Worm (Caenorhabditis elegans) whole organism, young adult: ENCODE measurements around the gene Y46B2A.4.
A peak's percentile ranks its signal among the peaks of the same experiment; 100 is the strongest.

ENCODE experiments used
- B0336.3 ChIP-seq: fragments of 200-800 bp; sonication (Bioruptor generic); IDR thresholded peaks from 2 replicates; pipeline ENCODE4 v1.3.6; 2022; ENCODE audit warnings: missing genetic modification characterization, missing compliant biosample characterization
- C06A6.2 ChIP-seq: fragments of 200-800 bp; sonication (Bioruptor generic); conservative IDR thresholded peaks from 2 replicates; pipeline ENCODE4 v1.3.6; 2022; ENCODE audit warnings: missing genetic modification characterization, missing compliant biosample characterization
- F23B12.7 ChIP-seq: sonication (generic microtip); optimal IDR thresholded peaks from 2 replicates; lab custom pipeline; 2017; ENCODE audit warnings: missing genetic modification characterization, mild to moderate bottlenecking, missing compliant biosample characterization, antibody characterized with exemption, moderate library complexity; ENCODE audit not compliant: insufficient read depth
- F37B4.10 ChIP-seq: fragments of 200-800 bp; sonication (Bioruptor generic); IDR thresholded peaks from 2 replicates; pipeline ENCODE4 v1.3.6; 2022; ENCODE audit warnings: missing genetic modification characterization, missing compliant biosample characterization
- F39B2.1 ChIP-seq: fragments of 200-800 bp; sonication (Bioruptor generic); IDR thresholded peaks from 2 replicates; pipeline ENCODE4 v1.3.6; 2022; ENCODE audit warnings: missing genetic modification reagents, missing genetic modification characterization, missing compliant biosample characterization
- F49E8.2 ChIP-seq: sonication (generic microtip); optimal IDR thresholded peaks from 3 replicates; lab custom pipeline; 2017; ENCODE audit warnings: missing genetic modification characterization, mild to moderate bottlenecking, missing compliant biosample characterization, antibody characterized with exemption, moderate library complexity; ENCODE audit not compliant: insufficient read depth
- K11D2.4 ChIP-seq: fragments of 200-800 bp; sonication (Bioruptor generic); IDR thresholded peaks from 2 replicates; pipeline ENCODE4 v1.3.6; 2022; ENCODE audit warnings: missing genetic modification reagents, missing genetic modification characterization, missing compliant biosample characterization
- K12H6.12 ChIP-seq: fragments of 200-800 bp; sonication (Bioruptor generic); optimal IDR thresholded peaks from 2 replicates; lab custom pipeline; 2018; ENCODE audit warnings: mild to moderate bottlenecking, missing genetic modification characterization, missing compliant biosample characterization
- T07F8.4 ChIP-seq: sonication (generic microtip); optimal IDR thresholded peaks from 2 replicates; lab custom pipeline; 2016; ENCODE audit warnings: mild to moderate bottlenecking, missing genetic modification characterization, moderate library complexity, missing compliant biosample characterization
- T26A5.8 ChIP-seq: sonication (generic microtip); optimal IDR thresholded peaks from 2 replicates; lab custom pipeline; 2016; ENCODE audit warnings: missing genetic modification characterization, missing compliant biosample characterization
- Y56A3A.18 ChIP-seq: fragments of 200-800 bp; sonication (Bioruptor generic); IDR thresholded peaks from 2 replicates; pipeline ENCODE4 v1.3.6; 2022; ENCODE audit warnings: missing genetic modification reagents, missing genetic modification characterization, missing compliant biosample characterization
- aptf-2 ChIP-seq: fragments of 200-800 bp; sonication (Bioruptor generic); conservative IDR thresholded peaks from 2 replicates; pipeline ENCODE4 v1.3.6; 2022; ENCODE audit warnings: missing genetic modification reagents, missing genetic modification characterization, missing compliant biosample characterization
- aptf-3 ChIP-seq: fragments of 200-800 bp; sonication (Bioruptor generic); IDR thresholded peaks from 2 replicates; pipeline ENCODE4 v1.3.6; 2022; ENCODE audit warnings: missing genetic modification characterization, missing compliant biosample characterization
- athp-1 ChIP-seq: sonication (generic microtip); optimal IDR thresholded peaks from 2 replicates; lab custom pipeline; 2017; ENCODE audit warnings: mild to moderate bottlenecking, missing genetic modification characterization, missing compliant biosample characterization
- attf-5 ChIP-seq: fragments of 200-800 bp; sonication (Bioruptor generic); optimal IDR thresholded peaks from 2 replicates; lab custom pipeline; 2018; ENCODE audit warnings: mild to moderate bottlenecking, missing genetic modification characterization, missing compliant biosample characterization
- bed-2 ChIP-seq: fragments of 200-800 bp; sonication (Bioruptor generic); IDR thresholded peaks from 2 replicates; pipeline ENCODE4 v1.3.6; 2022; ENCODE audit warnings: missing genetic modification reagents, missing genetic modification characterization, missing compliant biosample characterization
- ccch-3 ChIP-seq: fragments of 200-800 bp; sonication (Bioruptor generic); optimal IDR thresholded peaks from 2 replicates; lab custom pipeline; 2018; ENCODE audit warnings: mild to moderate bottlenecking, missing genetic modification characterization, missing compliant biosample characterization
- ceh-27 ChIP-seq: fragments of 200-800 bp; sonication (Bioruptor generic); optimal IDR thresholded peaks from 2 replicates; lab custom pipeline; 2018; ENCODE audit warnings: mild to moderate bottlenecking, missing genetic modification characterization, moderate library complexity, missing compliant biosample characterization
- chd-7 ChIP-seq: sonication (generic microtip); optimal IDR thresholded peaks from 2 replicates; lab custom pipeline; 2016; ENCODE audit warnings: mild to moderate bottlenecking, missing genetic modification characterization, moderate library complexity, missing compliant biosample characterization
- dox-1 ChIP-seq: fragments of 200-800 bp; sonication (Bioruptor generic); IDR thresholded peaks from 2 replicates; pipeline ENCODE4 v1.3.6; 2022; ENCODE audit warnings: missing genetic modification reagents, missing genetic modification characterization, missing compliant biosample characterization
- dpl-1 ChIP-seq: fragments of 150-350 bp; optimal IDR thresholded peaks from 2 replicates; lab custom pipeline; 2014; ENCODE audit warnings: missing biosample characterization, missing genetic modification reagents, missing genetic modification characterization
- egl-44 ChIP-seq: fragments of 200-800 bp; sonication (Bioruptor generic); IDR thresholded peaks from 2 replicates; pipeline ENCODE4 v1.3.6; 2022; ENCODE audit warnings: missing genetic modification reagents, missing genetic modification characterization, missing compliant biosample characterization
- ekl-4 ChIP-seq: fragments of 200-800 bp; sonication (Bioruptor generic); IDR thresholded peaks from 2 replicates; pipeline ENCODE4 v1.3.6; 2022; ENCODE audit warnings: missing genetic modification reagents, missing genetic modification characterization, missing compliant biosample characterization
- hmg-1.2 ChIP-seq: fragments of 200-800 bp; sonication (Bioruptor generic); IDR thresholded peaks from 2 replicates; pipeline ENCODE4 v1.3.6; 2022; ENCODE audit warnings: missing genetic modification reagents, missing genetic modification characterization, missing compliant biosample characterization
- hmg-20 ChIP-seq: fragments of 200-800 bp; sonication (Bioruptor generic); IDR thresholded peaks from 2 replicates; pipeline ENCODE4 v1.3.6; 2022; ENCODE audit warnings: missing genetic modification reagents, missing genetic modification characterization, missing compliant biosample characterization
- let-526 ChIP-seq: fragments of 200-800 bp; sonication (Bioruptor generic); IDR thresholded peaks from 2 replicates; pipeline ENCODE4 v1.3.6; 2022; ENCODE audit warnings: missing genetic modification reagents, missing genetic modification characterization, missing compliant biosample characterization
- lin-26 ChIP-seq: fragments of 200-800 bp; sonication (Bioruptor generic); IDR thresholded peaks from 2 replicates; pipeline ENCODE4 v1.3.6; 2022; ENCODE audit warnings: missing genetic modification reagents, missing genetic modification characterization, missing compliant biosample characterization
- nhr-179 ChIP-seq: sonication (generic microtip); optimal IDR thresholded peaks from 2 replicates; lab custom pipeline; 2016; ENCODE audit warnings: mild to moderate bottlenecking, missing genetic modification characterization, missing compliant biosample characterization
- nhr-27 ChIP-seq: fragments of 200-800 bp; sonication (Bioruptor generic); optimal IDR thresholded peaks from 2 replicates; lab custom pipeline; 2018; ENCODE audit warnings: mild to moderate bottlenecking, missing genetic modification characterization, moderate library complexity, missing compliant biosample characterization
- nhr-90 ChIP-seq: sonication (generic microtip); optimal IDR thresholded peaks from 2 replicates; lab custom pipeline; 2016; ENCODE audit warnings: missing genotype, mild to moderate bottlenecking, missing genetic modification characterization, missing compliant biosample characterization
- rec-8 ChIP-seq, 2 experiments: sonication (generic microtip); optimal IDR thresholded peaks; 2 replicates each; lab custom pipeline; 2016; ENCODE audit warnings: mild to moderate bottlenecking in 2 of 2, missing genetic modification characterization in 2 of 2, missing genetic modification reagents in 2 of 2, missing genotype in 2 of 2, missing biosample characterization in 1 of 2, missing compliant biosample characterization in 1 of 2, moderate library complexity in 1 of 2
- rpc-1 ChIP-seq, 2 experiments: fragments of 150-350 bp in 1 of 2; sonication (generic microtip) in 1 of 2; optimal IDR thresholded peaks; 2 replicates each; lab custom pipeline; 2014 to 2018; ENCODE audit warnings: missing biosample characterization in 1 of 2, missing genetic modification characterization in 1 of 2, missing genetic modification reagents in 1 of 2, missing genotype in 1 of 2
- snpc-1.1 ChIP-seq: sonication (generic microtip); optimal IDR thresholded peaks from 2 replicates; lab custom pipeline; 2017; ENCODE audit warnings: missing genetic modification characterization, mild to moderate bottlenecking, missing compliant biosample characterization, antibody characterized with exemption, moderate library complexity, missing genotype, missing genetic modification reagents; ENCODE audit not compliant: insufficient read depth
- snpc-1.3 ChIP-seq: sonication (generic microtip); optimal IDR thresholded peaks from 2 replicates; lab custom pipeline; 2017; ENCODE audit warnings: missing genetic modification characterization, mild to moderate bottlenecking, missing compliant biosample characterization, antibody characterized with exemption, moderate library complexity, missing genotype, missing genetic modification reagents; ENCODE audit not compliant: insufficient read depth
- snpc-4 ChIP-seq, 5 experiments: fragments of 150-350 bp in 1 of 5; sonication (generic microtip) in 4 of 5; optimal IDR thresholded peaks; 2 replicates each; lab custom pipeline; 2014 to 2018; ENCODE audit warnings: missing genetic modification characterization in 5 of 5, missing biosample characterization in 3 of 5, antibody characterized with exemption in 2 of 5, mild to moderate bottlenecking in 2 of 5, missing compliant biosample characterization in 2 of 5, missing genotype in 2 of 5, moderate library complexity in 2 of 5, missing genetic modification reagents in 1 of 5
- unc-62 ChIP-seq: fragments of 150-350 bp; optimal IDR thresholded peaks from 2 replicates; lab custom pipeline; 2014; ENCODE audit warnings: missing biosample characterization, missing genetic modification reagents, missing genetic modification characterization
- ztf-18 ChIP-seq: sonication (generic microtip); optimal IDR thresholded peaks from 2 replicates; lab custom pipeline; 2016; ENCODE audit warnings: missing genotype, mild to moderate bottlenecking, missing genetic modification characterization, missing compliant biosample characterization
- ztf-28 ChIP-seq: fragments of 200-800 bp; sonication (Bioruptor generic); IDR thresholded peaks from 2 replicates; pipeline ENCODE4 v1.3.6; 2022; ENCODE audit warnings: missing genetic modification reagents, missing genetic modification characterization, missing compliant biosample characterization
- ztf-6 ChIP-seq: fragments of 200-800 bp; sonication (Bioruptor generic); IDR thresholded peaks from 2 replicates; pipeline ENCODE4 v1.3.6; 2022; ENCODE audit warnings: missing genetic modification reagents, missing genetic modification characterization, missing compliant biosample characterization

Gene Y46B2A.4

DNA sequence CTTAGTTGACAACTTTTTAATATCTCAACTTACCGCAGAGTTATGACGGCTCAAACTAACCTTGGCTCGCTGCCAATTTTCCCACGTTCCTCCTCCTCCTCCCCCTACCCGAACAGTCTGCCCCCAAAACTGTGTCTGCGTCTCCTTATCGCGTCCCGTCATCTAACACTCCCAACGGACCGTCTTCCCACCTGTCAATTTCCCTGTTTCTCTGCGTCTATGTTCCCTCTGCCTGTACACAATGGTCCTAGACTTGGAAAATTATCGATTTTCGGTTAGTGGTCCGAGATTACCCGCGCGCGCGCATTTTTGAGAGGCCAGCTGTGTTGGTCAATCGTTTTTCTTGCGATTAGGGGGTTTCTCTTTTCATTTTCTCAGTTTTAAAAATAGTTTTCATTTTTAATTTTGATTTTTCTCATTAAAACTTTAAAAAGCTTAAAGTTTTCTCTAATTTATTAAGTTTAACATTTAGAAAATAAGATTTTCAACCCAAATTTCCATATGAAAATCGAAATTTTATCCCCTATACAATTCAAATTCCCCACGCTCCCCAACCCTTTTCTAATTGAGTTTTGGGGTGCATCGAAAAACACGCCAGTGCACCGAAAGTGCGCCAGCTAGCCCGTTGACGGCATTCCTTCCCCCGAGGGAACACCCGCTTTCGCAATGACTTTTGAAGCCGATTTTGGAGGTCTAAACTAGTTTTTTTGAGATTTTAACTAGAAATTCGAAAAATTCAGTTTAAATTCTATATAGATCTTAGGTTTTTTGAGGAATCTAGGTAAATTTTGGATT, 11.5 kb downstream of the Y46B2A.4 start, which contains the start of gene alg-2 (continued):
- TF ChIP-seq aptf-2 (GFP tag; lab: Robert Waterston, UW) (peak; percentile 86), lin-26 (GFP tag; lab: Robert Waterston, UW) (no peak), nhr-90 (tag; lab: Kevin White, UChicago) (no peak), athp-1 (tag; lab: Kevin White, UChicago) (no peak), rec-8 (tag; optimal IDR thresholded peaks at IDR 0.05; lab: Kevin White, UChicago) (no peak), B0336.3 (GFP tag; lab: Robert Waterston, UW) (peak; percentile 46; the same call in 1 of the 2 replicates), aptf-3 (0 out of 2 replicates have a peak, but pooled peaks have one; percentile 10), hmg-20 (GFP tag; lab: Robert Waterston, UW) (no peak), let-526 (GFP tag; lab: Robert Waterston, UW) (no peak), snpc-1.3 (tag; lab: Kevin White, UChicago) (no peak), dox-1 (GFP tag; lab: Robert Waterston, UW) (peak; percentile 36; the same call in 1 of the 2 replicates), T26A5.8 (tag; lab: Kevin White, UChicago) (no peak), egl-44 (GFP tag; lab: Robert Waterston, UW) (no peak), dpl-1 (GFP tag; lab: Kevin White, UChicago) (peak; percentile 46), ekl-4 (GFP tag; lab: Robert Waterston, UW) (no peak), F23B12.7 (tag; lab: Kevin White, UChicago) (peak; percentile 20), snpc-1.1 (tag; lab: Kevin White, UChicago) (no peak), snpc-4 (GFP tag; optimal IDR thresholded peaks at IDR 0.05; lab: Kevin White, UChicago) (no peak), snpc-4 (tag; optimal IDR thresholded peaks at IDR 0.05; lab: Kevin White, UChicago) (no peak), Y56A3A.18 (no peak), K12H6.12 (tag; lab: Kevin White, UChicago) (no peak), nhr-179 (tag; lab: Kevin White, UChicago) (no peak), F39B2.1 (GFP tag; lab: Robert Waterston, UW) (no peak), ztf-6 (GFP tag; lab: Robert Waterston, UW) (no peak), rpc-1 (optimal IDR thresholded peaks at IDR 0.05; lab: Kevin White, UChicago) (no peak), rpc-1 (tag; optimal IDR thresholded peaks at IDR 0.05; lab: Kevin White, UChicago) (no peak), chd-7 (tag; lab: Kevin White, UChicago) (no peak), C06A6.2 (no peak), ztf-18 (tag; lab: Kevin White, UChicago) (peak; percentile 91), ztf-28 (GFP tag; lab: Robert Waterston, UW) (no peak), F49E8.2 (tag; lab: Kevin White, UChicago) (no peak), F37B4.10 (GFP tag; lab: Robert Waterston, UW) (no peak), attf-5 (GFP tag; lab: Kevin White, UChicago) (peak; percentile 45), hmg-1.2 (GFP tag; lab: Robert Waterston, UW) (peak; percentile 60), ccch-3 (GFP tag; lab: Kevin White, UChicago) (no peak), ceh-27 (GFP tag; lab: Kevin White, UChicago) (no peak), bed-2 (GFP tag; lab: Robert Waterston, UW) (no peak), unc-62 (GFP tag; lab: Kevin White, UChicago) (no peak), K11D2.4 (GFP tag; lab: Robert Waterston, UW) (no peak), T07F8.4 (tag; lab: Kevin White, UChicago) (no peak), nhr-27 (tag; lab: Kevin White, UChicago) (no peak)
